Worm (Caenorhabditis elegans) whole organism, midembryonic: ENCODE data around the gene rps-14.
A peak's percentile ranks its signal among the peaks of the same experiment; 100 is the strongest.

ENCODE experiments used
- T22C8.4 ChIP-seq: fragments of 200-800 bp; sonication (Bioruptor generic); IDR thresholded peaks from 2 replicates; pipeline ENCODE4 v1.3.6; 2022; ENCODE audit warnings: missing genetic modification characterization, missing compliant biosample characterization
- cog-1 ChIP-seq: sonication (generic microtip); optimal IDR thresholded peaks from 2 replicates; lab custom pipeline; 2016; ENCODE audit warnings: missing genetic modification characterization, missing compliant biosample characterization
- flt-1 ChIP-seq: fragments of 200-800 bp; sonication (Bioruptor generic); IDR thresholded peaks from 2 replicates; pipeline ENCODE4 v1.3.6; 2022; ENCODE audit warnings: missing genetic modification characterization, missing compliant biosample characterization
- klf-2 ChIP-seq: fragments of 200-800 bp; sonication (Bioruptor generic); conservative IDR thresholded peaks from 2 replicates; pipeline ENCODE4 v1.3.6; 2022; ENCODE audit warnings: missing genetic modification reagents, missing genetic modification characterization, missing compliant biosample characterization
- med-1 ChIP-seq: sonication (generic microtip); optimal IDR thresholded peaks from 2 replicates; lab custom pipeline; 2017; ENCODE audit warnings: missing genetic modification characterization, mild to moderate bottlenecking, missing compliant biosample characterization, antibody characterized with exemption, missing genetic modification reagents; ENCODE audit not compliant: insufficient read depth
- ref-1 ChIP-seq: fragments of 200-800 bp; sonication (Bioruptor generic); conservative IDR thresholded peaks from 2 replicates; pipeline ENCODE4 v1.3.6; 2022; ENCODE audit warnings: missing genetic modification reagents, missing genetic modification characterization, missing compliant biosample characterization
- tab-1 ChIP-seq: fragments of 200-800 bp; sonication (Bioruptor generic); IDR thresholded peaks from 2 replicates; pipeline ENCODE4 v1.3.6; 2022; ENCODE audit warnings: missing genetic modification characterization, missing compliant biosample characterization
- ztf-23 ChIP-seq: fragments of 200-800 bp; sonication (Bioruptor generic); IDR thresholded peaks from 2 replicates; pipeline ENCODE4 v1.3.6; 2022; ENCODE audit warnings: missing genetic modification reagents, missing genetic modification characterization, missing compliant biosample characterization
- ztf-29 ChIP-seq: fragments of 200-800 bp; sonication (Bioruptor generic); IDR thresholded peaks from 2 replicates; pipeline ENCODE4 v1.3.6; 2022; ENCODE audit warnings: missing genetic modification reagents, missing genetic modification characterization, missing compliant biosample characterization

The rps-14 gene

ce11 chrIII:7195325-7195724 is 15.9 kb upstream of the rps-14 start, which contains the start of gene F37C12.18:
Gene F37C12.18 (minus strand): TSS chrIII:7195425.
- TF ChIP-seq ztf-29 (GFP tag; lab: Robert Waterston, UW): no peak
- no peak for TF ChIP-seq klf-2 (GFP tag; lab: Robert Waterston, UW)
- TF ChIP-seq cog-1 (tag; lab: Kevin White, UChicago): no peak
- no peak for TF ChIP-seq T22C8.4
- TF ChIP-seq ztf-23: no peak
- TF ChIP-seq tab-1 (GFP tag; lab: Robert Waterston, UW): no peak
- no peak for TF ChIP-seq flt-1
- TF ChIP-seq ref-1: no peak
- no peak for TF ChIP-seq med-1 (GFP tag; lab: Kevin White, UChicago)

ce11 chrIII:7192942-7193665 is 13.7 kb upstream of the rps-14 start, which contains the start of gene mec-14:
Gene mec-14 (minus strand): TSS chrIII:7192992.
- no peak for TF ChIP-seq ztf-29 (GFP tag; lab: Robert Waterston, UW)
- TF ChIP-seq med-1 (GFP tag; lab: Kevin White, UChicago): no peak
- TF ChIP-seq T22C8.4: no peak
- TF ChIP-seq ztf-23: no peak
- no peak for TF ChIP-seq flt-1
- TF ChIP-seq klf-2 (GFP tag; lab: Robert Waterston, UW): no peak
- no peak for TF ChIP-seq ref-1
- TF ChIP-seq cog-1 (tag; lab: Kevin White, UChicago): no peak
- TF ChIP-seq tab-1 (GFP tag; lab: Robert Waterston, UW): no peak

ce11 chrIII:7189581-7190128 is 10.3 kb upstream of the rps-14 start, which contains the start of gene rps-21:
Gene rps-21 (minus strand): TSS chrIII:7189631.
- TF ChIP-seq cog-1 (tag; lab: Kevin White, UChicago) (peak; percentile 34), ztf-23 (peak; percentile 55; the same call in 1 of the 2 replicates), T22C8.4 (no peak), med-1 (GFP tag; lab: Kevin White, UChicago) (no peak), flt-1 (0 out of 2 replicates have a peak, but pooled peaks have one; percentile 4)

DNA sequence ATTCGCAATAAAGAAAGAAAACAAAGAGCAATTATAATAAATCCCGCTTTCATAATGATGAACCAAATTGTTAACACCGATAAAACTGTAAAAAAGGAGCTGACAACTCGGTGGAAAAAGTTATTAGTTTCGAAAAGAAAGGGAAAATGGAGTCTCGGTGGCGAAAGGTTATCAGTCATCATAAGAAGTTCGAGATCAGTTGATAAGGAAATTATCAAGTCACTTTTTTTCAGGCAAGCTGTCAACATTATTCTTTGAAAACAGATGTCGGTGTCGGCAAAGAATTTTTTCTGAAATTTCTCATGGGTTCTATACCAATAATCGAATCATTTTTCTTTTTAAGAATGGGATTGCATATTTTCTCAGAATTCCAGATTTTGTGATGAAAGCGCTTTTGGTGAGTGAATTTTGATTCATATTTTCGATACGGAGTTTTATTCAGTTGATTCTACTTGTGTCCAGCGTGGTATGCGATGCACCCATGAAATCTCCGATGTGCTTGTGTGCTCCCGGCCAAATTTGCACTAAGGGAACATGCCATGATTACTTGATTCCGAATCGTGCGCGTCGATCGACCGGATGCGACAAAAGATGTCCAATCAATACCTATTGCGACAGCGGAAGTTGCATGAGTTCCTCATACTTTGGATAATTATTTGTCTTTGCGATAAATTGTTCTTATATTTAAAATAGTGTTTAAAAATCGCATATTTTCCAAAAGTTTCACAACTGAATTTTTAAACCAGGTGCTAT is 9.1 kb upstream of the rps-14 start, which contains the start of the genes F37C12.21 and F37C12.10:
TSS of gene F37C12.21 (plus strand) at position 58 of the 753 bp plus-strand sequence.
TSS of gene F37C12.10 (minus strand) at position 85 of the 753 bp plus-strand sequence.
- TF ChIP-seq ref-1 (no peak), ztf-23 (no peak), ztf-29 (GFP tag; lab: Robert Waterston, UW) (no peak), med-1 (GFP tag; lab: Kevin White, UChicago) (no peak), cog-1 (tag; lab: Kevin White, UChicago) (no peak), klf-2 (GFP tag; lab: Robert Waterston, UW) (no peak), tab-1 (GFP tag; lab: Robert Waterston, UW) (no peak), T22C8.4 (no peak), flt-1 (no peak)

ce11 chrIII:7185473-7185872 is 6.1 kb upstream of the rps-14 start, which contains the start of gene F37C12.14:
Gene F37C12.14 (minus strand): TSS chrIII:7185573.
- no peak for TF ChIP-seq cog-1 (tag; lab: Kevin White, UChicago)

DNA sequence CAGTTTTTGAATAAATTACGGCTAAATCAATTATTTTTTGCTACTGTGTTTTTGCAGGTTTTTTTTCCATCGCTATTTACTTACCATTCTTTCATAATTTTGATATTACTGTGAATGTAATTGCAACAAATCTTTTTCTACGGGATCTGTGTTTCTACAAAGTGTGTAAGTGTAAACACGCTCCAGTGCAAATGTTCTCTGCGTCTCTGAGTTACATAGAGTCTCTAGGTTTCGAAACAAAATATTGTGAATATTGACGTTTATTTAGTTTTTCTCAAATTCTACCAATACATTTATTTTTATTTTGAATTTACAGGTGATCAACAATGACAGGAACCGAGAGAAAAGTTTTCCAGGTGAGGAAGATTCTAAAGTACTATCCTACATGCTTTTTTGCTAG is 4.6 kb upstream of the rps-14 start, which contains the start of gene yju-2:
TSS of gene yju-2 (plus strand) at position 315 of the 400 bp plus-strand sequence.
- TF ChIP-seq klf-2 (GFP tag; lab: Robert Waterston, UW): no peak
- TF ChIP-seq ztf-23: no peak
- TF ChIP-seq flt-1: no peak
- no peak for TF ChIP-seq med-1 (GFP tag; lab: Kevin White, UChicago)
- no peak for TF ChIP-seq T22C8.4
- TF ChIP-seq tab-1 (GFP tag; lab: Robert Waterston, UW): no peak
- TF ChIP-seq ref-1: no peak
- TF ChIP-seq cog-1 (tag; lab: Kevin White, UChicago): no peak
- TF ChIP-seq ztf-29 (GFP tag; lab: Robert Waterston, UW): no peak

ce11 chrIII:7181822-7182221 is 2.4 kb upstream of the rps-14 start, which contains the start of gene epg-4:
Gene epg-4 (plus strand): TSS chrIII:7182167.
- TF ChIP-seq ztf-29 (GFP tag; lab: Robert Waterston, UW) (no peak), T22C8.4 (no peak), ztf-23 (no peak; the same call in 1 of the 2 replicates), tab-1 (GFP tag; lab: Robert Waterston, UW) (no peak), flt-1 (0 out of 2 replicates have a peak, but pooled peaks have one; percentile 18), med-1 (GFP tag; lab: Kevin White, UChicago) (no peak), klf-2 (GFP tag; lab: Robert Waterston, UW) (no peak), ref-1 (no peak)

DNA sequence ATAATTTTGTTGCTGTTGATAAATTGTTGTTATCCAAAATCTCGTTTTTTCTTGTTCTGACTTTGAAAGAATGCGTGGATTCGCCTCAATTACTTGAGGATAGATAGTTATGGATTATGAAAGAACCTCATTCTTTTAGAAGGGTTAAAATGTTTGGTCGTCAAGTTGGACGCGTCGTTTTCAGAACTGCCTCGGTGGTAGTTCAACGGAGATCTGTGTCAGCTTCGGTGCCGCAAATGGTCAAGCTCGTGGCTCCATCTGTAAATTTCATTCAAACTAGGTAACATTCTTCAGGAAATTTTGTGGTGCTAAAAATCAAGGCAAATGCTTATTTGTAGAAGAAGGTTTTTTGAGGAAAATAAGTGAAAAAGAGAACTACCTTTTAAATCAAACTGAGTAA is 1.2 kb upstream of the rps-14 start, which contains the start of gene ndab-2:
TSS of gene ndab-2 (plus strand) at position 140 of the 400 bp plus-strand sequence.
- TF ChIP-seq med-1 (GFP tag; lab: Kevin White, UChicago) (no peak), ref-1 (no peak), T22C8.4 (no peak), klf-2 (GFP tag; lab: Robert Waterston, UW) (no peak), cog-1 (tag; lab: Kevin White, UChicago) (no peak), ztf-23 (no peak), ztf-29 (GFP tag; lab: Robert Waterston, UW) (no peak), flt-1 (no peak), tab-1 (GFP tag; lab: Robert Waterston, UW) (no peak)

DNA sequence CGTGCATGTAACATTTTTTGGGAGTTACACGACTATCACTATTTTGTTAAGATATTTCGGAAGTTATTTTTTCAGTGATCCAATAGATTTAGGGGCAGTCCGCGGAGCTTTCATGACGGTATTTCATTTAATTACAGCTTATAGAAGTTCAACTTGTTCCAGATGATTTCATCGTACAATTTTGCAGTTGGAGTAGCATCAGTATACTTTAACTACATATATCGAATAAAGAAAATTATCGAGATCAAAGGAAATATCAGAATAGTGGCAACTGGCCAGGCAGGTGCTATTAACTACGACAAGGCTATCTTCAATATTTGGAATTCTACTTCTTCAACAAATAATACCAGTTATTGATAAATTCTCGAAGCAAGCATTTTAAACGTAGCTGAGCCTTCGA is 891 bp downstream of the rps-14 start:
- no peak for TF ChIP-seq tab-1 (GFP tag; lab: Robert Waterston, UW)
- no peak for TF ChIP-seq ztf-23
- no peak for TF ChIP-seq ztf-29 (GFP tag; lab: Robert Waterston, UW)
- no peak for TF ChIP-seq cog-1 (tag; lab: Kevin White, UChicago)
- TF ChIP-seq flt-1: no peak
- TF ChIP-seq klf-2 (GFP tag; lab: Robert Waterston, UW): no peak
- TF ChIP-seq med-1 (GFP tag; lab: Kevin White, UChicago): no peak
- no peak for TF ChIP-seq ref-1
- no peak for TF ChIP-seq T22C8.4
